Fruit fly (Drosophila melanogaster) whole organism, prepupa: ENCODE results near the gene Dci.
A peak's percentile ranks its signal among the peaks of the same experiment; 100 is the strongest.

ENCODE experiments used
- Blimp-1 ChIP-seq: fragments of 200-800 bp; sonication (Bioruptor generic); optimal IDR thresholded peaks from 3 replicates; lab custom pipeline; 2017; ENCODE audit warnings: missing biosample characterization, missing genetic modification characterization, mild to moderate bottlenecking, moderate library complexity, missing genetic modification reagents
- CG10631 ChIP-seq: fragments of 200-800 bp; sonication (Bioruptor generic); optimal IDR thresholded peaks from 2 replicates; lab custom pipeline; 2016; ENCODE audit warnings: missing biosample characterization, missing genetic modification characterization
- CG10669 ChIP-seq: fragments of 200-800 bp; sonication (Bioruptor generic); optimal IDR thresholded peaks from 3 replicates; lab custom pipeline; 2018; ENCODE audit warnings: missing biosample characterization, mild to moderate bottlenecking, missing genetic modification characterization, moderate library complexity
- CG11294 ChIP-seq: fragments of 200-800 bp; sonication (Bioruptor generic); IDR thresholded peaks from 2 replicates; pipeline ENCODE4 v1.3.6; 2022; ENCODE audit warnings: missing biosample characterization, missing genetic modification characterization
- CG11762 ChIP-seq: fragments of 200-800 bp; sonication (Bioruptor generic); optimal IDR thresholded peaks from 3 replicates; lab custom pipeline; 2016; ENCODE audit warnings: missing biosample characterization, missing genetic modification characterization; ENCODE audit not compliant: insufficient read depth
- CG11902 ChIP-seq: fragments of 200-800 bp; sonication (Bioruptor generic); optimal IDR thresholded peaks from 3 replicates; lab custom pipeline; 2016; ENCODE audit warnings: missing biosample characterization, missing genetic modification characterization
- CG15336 ChIP-seq: fragments of 200-800 bp; sonication (Bioruptor generic); IDR thresholded peaks from 2 replicates; pipeline ENCODE4 v1.3.6; 2022; ENCODE audit warnings: missing biosample characterization, missing genetic modification characterization
- CG1621 ChIP-seq: fragments of 200-800 bp; sonication (Bioruptor generic); optimal IDR thresholded peaks from 3 replicates; lab custom pipeline; 2018; ENCODE audit warnings: missing biosample characterization, mild to moderate bottlenecking, missing genetic modification characterization
- CG16779 ChIP-seq: fragments of 200-800 bp; sonication (Bioruptor generic); optimal IDR thresholded peaks from 3 replicates; lab custom pipeline; 2017; ENCODE audit warnings: missing biosample characterization, mild to moderate bottlenecking, missing genetic modification characterization
- CG3032 ChIP-seq: fragments of 200-800 bp; optimal IDR thresholded peaks from 2 replicates; lab custom pipeline; 2019; ENCODE audit warnings: missing biosample characterization, mild to moderate bottlenecking, missing genetic modification characterization, moderate library complexity
- CG31627 ChIP-seq: fragments of 200-800 bp; sonication (Bioruptor generic); optimal IDR thresholded peaks from 3 replicates; lab custom pipeline; 2016; ENCODE audit warnings: missing biosample characterization, missing genetic modification characterization
- CG32006 ChIP-seq: fragments of 200-800 bp; sonication (Bioruptor generic); optimal IDR thresholded peaks from 3 replicates; lab custom pipeline; 2017; ENCODE audit warnings: missing biosample characterization, mild to moderate bottlenecking, missing genetic modification characterization
- CG34406 ChIP-seq: fragments of 200-800 bp; sonication (Bioruptor generic); optimal IDR thresholded peaks from 3 replicates; lab custom pipeline; 2016; ENCODE audit warnings: missing biosample characterization, missing genetic modification characterization
- CG3919 ChIP-seq: fragments of 200-800 bp; sonication (Bioruptor generic); optimal IDR thresholded peaks from 3 replicates; lab custom pipeline; 2016; ENCODE audit warnings: missing biosample characterization, missing genetic modification characterization
- CG6163 ChIP-seq: fragments of 200-800 bp; sonication (Bioruptor generic); IDR thresholded peaks from 3 replicates; pipeline ENCODE4 v1.3.6; 2022; ENCODE audit warnings: missing biosample characterization, missing genetic modification characterization
- CG6276 ChIP-seq: fragments of 200-800 bp; sonication (Bioruptor generic); optimal IDR thresholded peaks from 2 replicates; lab custom pipeline; 2017; ENCODE audit warnings: missing biosample characterization, mild to moderate bottlenecking, missing genetic modification characterization
- CG6808 ChIP-seq: fragments of 200-800 bp; sonication (Bioruptor generic); optimal IDR thresholded peaks from 3 replicates; lab custom pipeline; 2017; ENCODE audit warnings: missing biosample characterization, missing genetic modification characterization, mild to moderate bottlenecking, moderate library complexity, missing genetic modification reagents
- CG6854 ChIP-seq: fragments of 200-800 bp; sonication (Bioruptor generic); optimal IDR thresholded peaks from 2 replicates; lab custom pipeline; 2017; ENCODE audit warnings: missing biosample characterization, mild to moderate bottlenecking, missing genetic modification characterization
- CG7368 ChIP-seq: fragments of 200-800 bp; sonication (Bioruptor generic); optimal IDR thresholded peaks from 3 replicates; lab custom pipeline; 2016; ENCODE audit warnings: missing biosample characterization, missing genetic modification characterization
- CG8119 ChIP-seq: fragments of 200-800 bp; sonication (Bioruptor generic); IDR thresholded peaks from 3 replicates; pipeline ENCODE4 v1.3.6; 2022; ENCODE audit warnings: missing biosample characterization, missing genetic modification characterization
- CG8319 ChIP-seq: fragments of 200-800 bp; sonication (Bioruptor generic); optimal IDR thresholded peaks from 3 replicates; lab custom pipeline; 2016; ENCODE audit warnings: missing biosample characterization, missing genetic modification characterization
- CG8632 ChIP-seq: fragments of 200-800 bp; sonication (Bioruptor generic); optimal IDR thresholded peaks from 3 replicates; lab custom pipeline; 2016; ENCODE audit warnings: missing biosample characterization, missing genetic modification characterization
- CG9139 ChIP-seq: fragments of 200-800 bp; sonication (Bioruptor generic); optimal IDR thresholded peaks from 3 replicates; lab custom pipeline; 2017; ENCODE audit warnings: missing biosample characterization, mild to moderate bottlenecking, missing genetic modification characterization
- Eip78C ChIP-seq: fragments of 200-800 bp; sonication (Bioruptor generic); peaks from one replicate; lab custom pipeline; 2016; ENCODE audit warnings: missing biosample characterization, missing genetic modification characterization
- Eip93F ChIP-seq: fragments of 200-800 bp; sonication (Bioruptor generic); optimal IDR thresholded peaks from 2 replicates; lab custom pipeline; 2016; ENCODE audit warnings: missing biosample characterization, mild to moderate bottlenecking, missing genetic modification characterization
- Ets21C ChIP-seq: fragments of 200-800 bp; sonication (Bioruptor generic); optimal IDR thresholded peaks from 3 replicates; lab custom pipeline; 2016; ENCODE audit warnings: missing biosample characterization, missing genetic modification characterization
- Ets96B ChIP-seq: fragments of 200-800 bp; optimal IDR thresholded peaks from 2 replicates; lab custom pipeline; 2019; ENCODE audit warnings: missing biosample characterization, mild to moderate bottlenecking, missing genetic modification characterization, moderate library complexity
- Gug ChIP-seq: fragments of 200-800 bp; sonication (Bioruptor generic); IDR thresholded peaks from 2 replicates; pipeline ENCODE4 v1.3.6; 2022; ENCODE audit warnings: missing biosample characterization, missing genetic modification characterization
- Hr39 ChIP-seq: fragments of 200-800 bp; sonication (Bioruptor generic); optimal IDR thresholded peaks from 2 replicates; lab custom pipeline; 2016; ENCODE audit warnings: missing biosample characterization, missing genetic modification characterization
- Hr4 ChIP-seq: fragments of 200-800 bp; sonication (Bioruptor generic); optimal IDR thresholded peaks from 3 replicates; lab custom pipeline; 2016; ENCODE audit warnings: missing biosample characterization, missing genetic modification characterization
- Lpt ChIP-seq: fragments of 200-800 bp; sonication (Bioruptor generic); optimal IDR thresholded peaks from 3 replicates; lab custom pipeline; 2016; ENCODE audit warnings: missing biosample characterization, missing genetic modification characterization
- Met ChIP-seq: fragments of 200-800 bp; sonication (Bioruptor generic); optimal IDR thresholded peaks from 3 replicates; lab custom pipeline; 2016; ENCODE audit warnings: missing biosample characterization, missing genetic modification characterization
- OdsH ChIP-seq: fragments of 200-800 bp; sonication (Bioruptor generic); optimal IDR thresholded peaks from 3 replicates; lab custom pipeline; 2016; ENCODE audit warnings: missing biosample characterization, missing genetic modification characterization
- Smox ChIP-seq: fragments of 200-800 bp; sonication (Bioruptor generic); optimal IDR thresholded peaks from 3 replicates; lab custom pipeline; 2016; ENCODE audit warnings: missing biosample characterization, missing genetic modification characterization
- Sox102F ChIP-seq: fragments of 200-800 bp; sonication (Bioruptor generic); optimal IDR thresholded peaks from 2 replicates; lab custom pipeline; 2016; ENCODE audit warnings: missing biosample characterization, mild to moderate bottlenecking, missing genetic modification characterization
- Sox14 ChIP-seq: fragments of 200-800 bp; sonication (Bioruptor generic); optimal IDR thresholded peaks from 3 replicates; lab custom pipeline; 2016; ENCODE audit warnings: missing biosample characterization, missing genetic modification characterization
- Sox15 ChIP-seq: fragments of 200-800 bp; sonication (Bioruptor generic); optimal IDR thresholded peaks from 3 replicates; lab custom pipeline; 2016; ENCODE audit warnings: missing biosample characterization, missing genetic modification characterization
- achi ChIP-seq: fragments of 200-800 bp; sonication (Bioruptor generic); optimal IDR thresholded peaks from 3 replicates; lab custom pipeline; 2016; ENCODE audit warnings: missing biosample characterization, missing genetic modification characterization
- acj6 ChIP-seq: fragments of 200-800 bp; sonication (Bioruptor generic); optimal IDR thresholded peaks from 3 replicates; lab custom pipeline; 2016; ENCODE audit warnings: missing biosample characterization, missing genetic modification characterization
- cyc ChIP-seq: fragments of 200-800 bp; sonication (Bioruptor generic); optimal IDR thresholded peaks from 3 replicates; lab custom pipeline; 2016; ENCODE audit warnings: missing biosample characterization, missing genetic modification characterization
- dac ChIP-seq: fragments of 200-800 bp; sonication (Bioruptor generic); optimal IDR thresholded peaks from 2 replicates; lab custom pipeline; 2017; ENCODE audit warnings: missing biosample characterization, mild to moderate bottlenecking, missing genetic modification characterization
- dsx ChIP-seq: fragments of 200-800 bp; optimal IDR thresholded peaks from 3 replicates; lab custom pipeline; 2019; ENCODE audit warnings: missing biosample characterization, mild to moderate bottlenecking, missing genetic modification characterization, moderate library complexity; ENCODE audit not compliant: poor library complexity, severe bottlenecking
- esn ChIP-seq: fragments of 200-800 bp; sonication (Bioruptor generic); optimal IDR thresholded peaks from 2 replicates; lab custom pipeline; 2016; ENCODE audit warnings: missing biosample characterization, mild to moderate bottlenecking, missing genetic modification characterization, moderate library complexity
- fd59A ChIP-seq: fragments of 200-800 bp; sonication (Bioruptor generic); optimal IDR thresholded peaks from 2 replicates; lab custom pipeline; 2017; ENCODE audit warnings: missing biosample characterization, mild to moderate bottlenecking, missing genetic modification characterization, missing genetic modification reagents
- fkh ChIP-seq: fragments of 200-800 bp; sonication (Bioruptor generic); optimal IDR thresholded peaks from 3 replicates; lab custom pipeline; 2017; ENCODE audit warnings: missing biosample characterization, mild to moderate bottlenecking, missing genetic modification characterization, moderate library complexity
- net ChIP-seq: fragments of 200-800 bp; sonication (Bioruptor generic); optimal IDR thresholded peaks from 3 replicates; lab custom pipeline; 2016; ENCODE audit warnings: missing biosample characterization, missing genetic modification characterization
- pdm3 ChIP-seq: fragments of 200-800 bp; sonication (Bioruptor generic); optimal IDR thresholded peaks from 3 replicates; lab custom pipeline; 2016; ENCODE audit warnings: missing biosample characterization, missing genetic modification characterization
- salr ChIP-seq, 2 experiments: fragments of 200-800 bp; sonication (Bioruptor generic); optimal IDR thresholded peaks; 3 replicates each; lab custom pipeline; 2016 to 2018; ENCODE audit warnings: missing biosample characterization in 2 of 2, missing genetic modification characterization in 2 of 2, mild to moderate bottlenecking in 1 of 2
- ss ChIP-seq, 2 experiments: fragments of 200-800 bp; sonication (Bioruptor generic); optimal IDR thresholded peaks; 2 replicates in 1 of 2; 3 replicates in 1 of 2; lab custom pipeline; 2017 to 2018; ENCODE audit warnings: mild to moderate bottlenecking in 2 of 2, missing biosample characterization in 2 of 2, missing genetic modification characterization in 2 of 2, moderate library complexity in 1 of 2
- svp ChIP-seq: fragments of 200-800 bp; sonication (Bioruptor generic); peaks from one replicate; lab custom pipeline; 2016; ENCODE audit warnings: missing biosample characterization, missing genetic modification characterization
- topi ChIP-seq: fragments of 200-800 bp; sonication (Bioruptor generic); optimal IDR thresholded peaks from 3 replicates; lab custom pipeline; 2016; ENCODE audit warnings: missing biosample characterization, missing genetic modification characterization
- vri ChIP-seq: fragments of 200-800 bp; sonication (Bioruptor generic); optimal IDR thresholded peaks from 3 replicates; lab custom pipeline; 2016; ENCODE audit warnings: missing biosample characterization, mild to moderate bottlenecking, missing genetic modification characterization

Gene Dci

DNA sequence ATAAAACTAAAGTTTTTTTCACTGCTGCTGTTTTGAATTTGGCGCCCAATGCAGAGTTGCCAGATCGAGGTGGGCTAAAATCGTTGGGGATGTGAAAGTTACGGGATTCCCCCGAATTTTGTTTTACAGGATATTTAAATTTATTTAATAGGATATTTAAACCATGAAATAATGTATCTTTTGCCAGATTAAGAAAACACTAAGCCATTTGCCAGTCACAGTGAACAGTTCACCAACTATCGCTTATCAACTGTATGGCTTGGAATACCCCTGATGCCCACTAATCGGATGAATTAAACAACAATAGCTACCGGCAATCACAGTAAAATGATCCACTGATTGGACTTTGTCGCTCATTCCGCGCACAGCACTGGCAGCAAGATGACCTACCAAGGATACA lies at the start of gene Dci:
Gene Dci, plus strand, starts transcription at position 286 of the 400 bp plus-strand sequence.
- TF ChIP-seq CG9139 (GFP tag; lab: Kevin White, UChicago) (no peak), Ets96B (tag; lab: Kevin White, UChicago) (no peak), CG6808 (GFP tag; lab: Kevin White, UChicago) (no peak), ss (GFP tag; optimal IDR thresholded peaks at IDR 0.05; lab: Kevin White, UChicago) (no peak), CG8319 (GFP tag; lab: Kevin White, UChicago) (peak; percentile 35), CG11902 (peak; percentile 13), CG6163 (GFP tag; lab: Robert Waterston, UW) (peak; percentile 87), Ets21C (peak; percentile 69), CG31627 (GFP tag; lab: Kevin White, UChicago) (peak; percentile 80), CG8119 (GFP tag; lab: Robert Waterston, UW) (no peak; the same call in 2 of the 3 replicates), Hr4 (GFP tag; lab: Kevin White, UChicago) (no peak), CG7368 (GFP tag; lab: Kevin White, UChicago) (peak; percentile 16), Eip93F (GFP tag; lab: Kevin White, UChicago) (no peak), pdm3 (GFP tag; lab: Kevin White, UChicago) (peak; percentile 68), Sox15 (GFP tag; lab: Kevin White, UChicago) (peak; percentile 59), fkh (GFP tag; lab: Kevin White, UChicago) (no peak), acj6 (GFP tag; lab: Kevin White, UChicago) (peak; percentile 66), CG15336 (peak; percentile 57), CG6854 (no peak), Sox14 (GFP tag; lab: Kevin White, UChicago) (peak; percentile 77), CG1621 (tag; lab: Kevin White, UChicago) (peak; percentile 2), CG11762 (GFP tag; lab: Kevin White, UChicago) (peak; percentile 40), vri (no peak), Met (GFP tag; lab: Kevin White, UChicago) (no peak), CG34406 (GFP tag; lab: Kevin White, UChicago) (no peak), Lpt (GFP tag; lab: Kevin White, UChicago) (no peak), salr (GFP tag; optimal IDR thresholded peaks at IDR 0.05; lab: Kevin White, UChicago) (peak in 1 of 2 experiments; percentile 33), CG6276 (GFP tag; lab: Kevin White, UChicago) (no peak), dac (peak; percentile 5), Gug (GFP tag; lab: Robert Waterston, UW) (no peak), CG11294 (peak; percentile 21; the same call in 1 of the 2 replicates), fd59A (GFP tag; lab: Kevin White, UChicago) (peak; percentile 4), CG3919 (GFP tag; lab: Kevin White, UChicago) (peak; percentile 60), svp (GFP tag; lab: Kevin White, UChicago) (peak; percentile 95), Eip78C (GFP tag; lab: Kevin White, UChicago) (peak; percentile 88), net (GFP tag; lab: Kevin White, UChicago) (no peak), Hr39 (peak; percentile 79), CG3032 (tag; lab: Kevin White, UChicago) (peak; percentile 58), CG32006 (GFP tag; lab: Kevin White, UChicago) (peak; percentile 62), CG10669 (GFP tag; lab: Kevin White, UChicago) (no peak), Smox (GFP tag; lab: Kevin White, UChicago) (peak; percentile 61), dsx (GFP tag; lab: Kevin White, UChicago) (peak; percentile 56), Sox102F (peak; percentile 51), OdsH (peak; percentile 76), topi (GFP tag; lab: Kevin White, UChicago) (peak; percentile 74), CG8632 (GFP tag; lab: Kevin White, UChicago) (no peak), esn (GFP tag; lab: Kevin White, UChicago) (peak; percentile 77), CG16779 (tag; lab: Kevin White, UChicago) (no peak), CG10631 (peak; percentile 72), achi (GFP tag; lab: Kevin White, UChicago) (peak; percentile 45), Blimp-1 (GFP tag; lab: Kevin White, UChicago) (no peak), cyc (peak; percentile 71)
